Fruit fly (Drosophila melanogaster) whole organism, embryonic: ENCODE results near the gene Tim9b.

Source experiments
- BEAF-32 ChIP-seq: fragments of 200-800 bp; sonication (Bioruptor generic); optimal IDR thresholded peaks from 3 replicates; lab custom pipeline; 2017; ENCODE audit warnings: missing biosample characterization, missing genetic modification characterization, mild to moderate bottlenecking, moderate library complexity, missing genetic modification reagents
- CG11093 ChIP-seq: fragments of 200-800 bp; sonication (Bioruptor generic); IDR thresholded peaks from 3 replicates; pipeline ENCODE4 v1.3.6; 2022; ENCODE audit warnings: missing biosample characterization, missing genetic modification characterization
- CG12071 ChIP-seq: fragments of 200-800 bp; sonication (Bioruptor generic); optimal IDR thresholded peaks from 3 replicates; lab custom pipeline; 2018; ENCODE audit warnings: missing biosample characterization, mild to moderate bottlenecking, missing genetic modification characterization
- CG12155 ChIP-seq: fragments of 200-800 bp; sonication (Bioruptor generic); optimal IDR thresholded peaks from 3 replicates; lab custom pipeline; 2016; ENCODE audit warnings: missing biosample characterization, missing genetic modification characterization
- CG14014 ChIP-seq: fragments of 200-800 bp; sonication (Bioruptor generic); IDR thresholded peaks from 2 replicates; pipeline ENCODE4 v1.3.6; 2022; ENCODE audit warnings: missing biosample characterization, missing genetic modification characterization
- CG1647 ChIP-seq: fragments of 200-800 bp; sonication (Bioruptor generic); optimal IDR thresholded peaks from 3 replicates; lab custom pipeline; 2016; ENCODE audit warnings: missing biosample characterization, missing genetic modification characterization
- CG17385 ChIP-seq: fragments of 200-800 bp; sonication (Bioruptor generic); optimal IDR thresholded peaks from 3 replicates; lab custom pipeline; 2018; ENCODE audit warnings: missing biosample characterization, mild to moderate bottlenecking, missing genetic modification characterization
- CG17568 ChIP-seq: fragments of 200-800 bp; sonication (Bioruptor generic); optimal IDR thresholded peaks from 2 replicates; lab custom pipeline; 2018; ENCODE audit warnings: missing biosample characterization, mild to moderate bottlenecking, missing genetic modification characterization, moderate library complexity
- CG18262 ChIP-seq: fragments of 200-800 bp; optimal IDR thresholded peaks from 3 replicates; lab custom pipeline; 2019; ENCODE audit warnings: missing biosample characterization, mild to moderate bottlenecking, missing genetic modification characterization, moderate library complexity
- CG18476 ChIP-seq: fragments of 200-800 bp; sonication (Bioruptor generic); optimal IDR thresholded peaks from 2 replicates; lab custom pipeline; 2016; ENCODE audit warnings: missing biosample characterization, mild to moderate bottlenecking, missing genetic modification characterization
- CG18764 ChIP-seq: fragments of 200-800 bp; sonication (Bioruptor generic); optimal IDR thresholded peaks from 3 replicates; lab custom pipeline; 2016; ENCODE audit warnings: missing biosample characterization, missing genetic modification characterization
- CG2116 ChIP-seq: fragments of 200-800 bp; sonication (Bioruptor generic); optimal IDR thresholded peaks from 3 replicates; lab custom pipeline; 2018; ENCODE audit warnings: missing biosample characterization, mild to moderate bottlenecking, missing genetic modification characterization
- CG4282 ChIP-seq: fragments of 200-800 bp; sonication (Bioruptor generic); optimal IDR thresholded peaks from 2 replicates; lab custom pipeline; 2016; ENCODE audit warnings: missing biosample characterization, missing genetic modification characterization
- CG4730 ChIP-seq: fragments of 200-800 bp; sonication (Bioruptor generic); IDR thresholded peaks from 2 replicates; pipeline ENCODE4 v1.3.6; 2022; ENCODE audit warnings: missing biosample characterization, missing genetic modification characterization
- CG8089 ChIP-seq: fragments of 200-800 bp; sonication (Bioruptor generic); optimal IDR thresholded peaks from 3 replicates; lab custom pipeline; 2016; ENCODE audit warnings: missing biosample characterization, missing genetic modification characterization
- CG8944 ChIP-seq: fragments of 200-800 bp; sonication (Bioruptor generic); optimal IDR thresholded peaks from 3 replicates; lab custom pipeline; 2016; ENCODE audit warnings: missing biosample characterization, missing genetic modification characterization
- CG9817 ChIP-seq: fragments of 200-800 bp; sonication (Bioruptor generic); optimal IDR thresholded peaks from 2 replicates; lab custom pipeline; 2018; ENCODE audit warnings: missing biosample characterization, mild to moderate bottlenecking, missing genetic modification characterization, moderate library complexity
- CkIIα-i1 ChIP-seq: fragments of 200-800 bp; sonication (Bioruptor generic); IDR thresholded peaks from 2 replicates; pipeline ENCODE4 v1.3.6; 2022; ENCODE audit warnings: missing biosample characterization, missing genetic modification characterization
- D ChIP-seq, 2 experiments: fragments of 200-800 bp in 1 of 2; fragments of >200 bp in 1 of 2; sonication (Bioruptor generic) in 1 of 2; optimal IDR thresholded peaks; 2 replicates in 1 of 2; 3 replicates in 1 of 2; lab custom pipeline; 2017; ENCODE audit warnings: mild to moderate bottlenecking in 1 of 2, missing biosample characterization in 1 of 2, missing genetic modification characterization in 1 of 2, missing genetic modification reagents in 1 of 2
- D19A ChIP-seq: fragments of 200-800 bp; optimal IDR thresholded peaks from 3 replicates; lab custom pipeline; 2019; ENCODE audit warnings: missing biosample characterization, mild to moderate bottlenecking, missing genetic modification characterization, moderate library complexity
- E2f2 ChIP-seq: fragments of 200-800 bp; sonication (Bioruptor generic); IDR thresholded peaks from 2 replicates; pipeline ENCODE4 v1.3.6; 2022; ENCODE audit warnings: missing biosample characterization, missing genetic modification characterization
- Max ChIP-seq: fragments of 200-800 bp; sonication (Bioruptor generic); optimal IDR thresholded peaks from 2 replicates; lab custom pipeline; 2016; ENCODE audit warnings: missing biosample characterization, mild to moderate bottlenecking, missing genetic modification characterization
- Spps ChIP-seq: fragments of 200-800 bp; sonication (Bioruptor generic); optimal IDR thresholded peaks from 2 replicates; lab custom pipeline; 2018; ENCODE audit warnings: missing biosample characterization, mild to moderate bottlenecking, missing genetic modification characterization
- Tbp ChIP-seq: fragments of >200 bp; optimal IDR thresholded peaks from 2 replicates; lab custom pipeline; 2018; ENCODE audit warnings: missing biosample characterization, missing genetic modification characterization
- abd-A ChIP-seq: fragments of 200-800 bp; sonication (Bioruptor generic); optimal IDR thresholded peaks from 3 replicates; lab custom pipeline; 2019; ENCODE audit warnings: missing biosample characterization, mild to moderate bottlenecking, missing genetic modification characterization, moderate library complexity
- ash1 ChIP-seq: fragments of 200-800 bp; sonication (Bioruptor generic); optimal IDR thresholded peaks from 2 replicates; lab custom pipeline; 2018; ENCODE audit warnings: missing biosample characterization, mild to moderate bottlenecking, missing genetic modification characterization
- cato ChIP-seq: fragments of 200-800 bp; sonication (Bioruptor generic); optimal IDR thresholded peaks from 2 replicates; lab custom pipeline; 2016; ENCODE audit warnings: missing biosample characterization, missing genetic modification characterization, borderline replicate concordance
- ci ChIP-seq: fragments of 200-800 bp; sonication (Bioruptor generic); IDR thresholded peaks from 3 replicates; pipeline ENCODE4 v1.3.6; 2022; ENCODE audit warnings: missing biosample characterization, missing genetic modification characterization
- cwo ChIP-seq: fragments of 200-800 bp; sonication (Bioruptor generic); optimal IDR thresholded peaks from 3 replicates; lab custom pipeline; 2017; ENCODE audit warnings: missing biosample characterization, missing genetic modification characterization, mild to moderate bottlenecking, moderate library complexity, missing genetic modification reagents
- fd3F ChIP-seq: fragments of 200-800 bp; sonication (Bioruptor generic); optimal IDR thresholded peaks from 2 replicates; lab custom pipeline; 2018; ENCODE audit warnings: missing biosample characterization, mild to moderate bottlenecking, missing genetic modification characterization, moderate library complexity
- fu2 ChIP-seq: fragments of 200-800 bp; sonication (Bioruptor generic); optimal IDR thresholded peaks from 2 replicates; lab custom pipeline; 2016; ENCODE audit warnings: missing biosample characterization, missing genetic modification characterization
- gcm ChIP-seq: fragments of 200-800 bp; sonication (Bioruptor generic); optimal IDR thresholded peaks from 2 replicates; lab custom pipeline; 2019; ENCODE audit warnings: missing biosample characterization, mild to moderate bottlenecking, missing genetic modification characterization, moderate library complexity
- grau ChIP-seq: fragments of 200-800 bp; optimal IDR thresholded peaks from 3 replicates; lab custom pipeline; 2019; ENCODE audit warnings: missing biosample characterization, mild to moderate bottlenecking, missing genetic modification characterization, moderate library complexity
- gsb-n ChIP-seq: fragments of 200-800 bp; sonication (Bioruptor generic); optimal IDR thresholded peaks from 3 replicates; lab custom pipeline; 2018; ENCODE audit warnings: missing biosample characterization, mild to moderate bottlenecking, missing genetic modification characterization
- insv ChIP-seq, 2 experiments: fragments of 200-800 bp; sonication (Bioruptor generic); optimal IDR thresholded peaks; 3 replicates each; lab custom pipeline; 2016 to 2018; ENCODE audit warnings: missing biosample characterization in 2 of 2, missing genetic modification characterization in 2 of 2
- ken ChIP-seq: fragments of 200-800 bp; sonication (Bioruptor generic); IDR thresholded peaks from 3 replicates; pipeline ENCODE4 v1.3.6; 2022; ENCODE audit warnings: missing biosample characterization, missing genetic modification characterization
- klu ChIP-seq: fragments of 200-800 bp; sonication (Bioruptor generic); IDR thresholded peaks from 2 replicates; pipeline ENCODE4 v1.3.6; 2022; ENCODE audit warnings: missing biosample characterization, missing genetic modification characterization
- pan ChIP-seq, 4 experiments: fragments of >200 bp in 3 of 4; fragments of 200-800 bp in 1 of 4; sonication (Bioruptor generic) in 1 of 4; optimal IDR thresholded peaks in 3 of 4; IDR thresholded peaks in 1 of 4; 2 replicates each; pipeline versions ENCODE4 v1.3.6 to Lab custom; 2017 to 2022; ENCODE audit warnings: missing biosample characterization in 2 of 4, missing genetic modification characterization in 2 of 4, mixed read lengths in 1 of 4
- pfk ChIP-seq: fragments of 200-800 bp; sonication (Bioruptor generic); optimal IDR thresholded peaks from 2 replicates; lab custom pipeline; 2018; ENCODE audit warnings: missing biosample characterization, mild to moderate bottlenecking, missing genetic modification characterization, moderate library complexity
- pros ChIP-seq: fragments of 200-800 bp; sonication (Bioruptor generic); optimal IDR thresholded peaks from 3 replicates; lab custom pipeline; 2019; ENCODE audit warnings: missing biosample characterization, mild to moderate bottlenecking, missing genetic modification characterization, moderate library complexity
- psq ChIP-seq: fragments of 200-800 bp; sonication (Bioruptor generic); optimal IDR thresholded peaks from 2 replicates; lab custom pipeline; 2017; ENCODE audit warnings: missing biosample characterization, missing genetic modification characterization
- sd ChIP-seq: fragments of 200-800 bp; sonication (Bioruptor generic); optimal IDR thresholded peaks from 3 replicates; lab custom pipeline; 2018; ENCODE audit warnings: missing biosample characterization, mild to moderate bottlenecking, missing genetic modification characterization, moderate library complexity
- shn ChIP-seq: fragments of 200-800 bp; sonication (Bioruptor generic); optimal IDR thresholded peaks from 3 replicates; lab custom pipeline; 2016; ENCODE audit warnings: missing biosample characterization, missing genetic modification characterization
- sob ChIP-seq: fragments of 200-800 bp; sonication (Bioruptor generic); IDR thresholded peaks from 2 replicates; pipeline ENCODE4 v1.3.6; 2022; ENCODE audit warnings: missing biosample characterization, missing genetic modification characterization
- ssp ChIP-seq: fragments of 200-800 bp; sonication (Bioruptor generic); IDR thresholded peaks from 2 replicates; pipeline ENCODE4 v1.3.6; 2022; ENCODE audit warnings: missing biosample characterization, missing genetic modification characterization
- tgo ChIP-seq: fragments of 200-800 bp; sonication (Bioruptor generic); IDR thresholded peaks from 3 replicates; pipeline ENCODE4 v1.3.6; 2022; ENCODE audit warnings: missing biosample characterization, missing genetic modification characterization
- tio ChIP-seq: fragments of 200-800 bp; sonication (Bioruptor generic); optimal IDR thresholded peaks from 2 replicates; lab custom pipeline; 2017; ENCODE audit warnings: missing biosample characterization, missing genetic modification characterization, inconsistent platforms
- trh ChIP-seq: fragments of 200-800 bp; sonication (Bioruptor generic); optimal IDR thresholded peaks from 2 replicates; lab custom pipeline; 2016; ENCODE audit warnings: missing biosample characterization, missing genetic modification characterization
- unc-4 ChIP-seq: fragments of 200-800 bp; sonication (Bioruptor generic); IDR thresholded peaks from 2 replicates; pipeline ENCODE4 v1.3.6; 2022; ENCODE audit warnings: missing biosample characterization, missing genetic modification characterization; ENCODE audit not compliant: partially characterized antibody
- z ChIP-seq: fragments of 200-800 bp; sonication (Bioruptor generic); IDR thresholded peaks from 3 replicates; pipeline ENCODE4 v1.3.6; 2022; ENCODE audit warnings: missing biosample characterization, missing genetic modification characterization

Tim9b gene

dm6 chrX:19604997-19605396 is 13.3 kb downstream of the Tim9b start, which contains the start of gene CG14207 (continued):
- TF ChIP-seq CG12071 (GFP tag; lab: Kevin White, UChicago) = peak; percentile 36
- no peak for TF ChIP-seq CG9817 (tag; lab: Kevin White, UChicago)
- TF ChIP-seq pan (optimal IDR thresholded peaks at IDR 0.05; lab: Kevin White, UChicago) = no peak
- TF ChIP-seq pan (GFP tag; optimal IDR thresholded peaks at IDR 0.05 in 1 of 2, IDR thresholded peaks at IDR 0.05 in 1 of 2) = peak in 1 of 2 experiments; percentile 30
- TF ChIP-seq CG4730 (GFP tag; lab: Robert Waterston, UW) = no peak
- no peak for TF ChIP-seq Max (GFP tag; lab: Kevin White, UChicago)
- no peak for TF ChIP-seq klu (GFP tag; lab: Robert Waterston, UW)
- TF ChIP-seq cwo = no peak
- no peak for TF ChIP-seq CG12155 (GFP tag; lab: Kevin White, UChicago)
- no peak for TF ChIP-seq cato
- TF ChIP-seq tgo (GFP tag; lab: Robert Waterston, UW) = no peak
- TF ChIP-seq BEAF-32 (GFP tag; lab: Kevin White, UChicago) = peak; percentile 61
- TF ChIP-seq E2f2 (GFP tag; lab: Robert Waterston, UW) = peak; percentile 88
- no peak for TF ChIP-seq CG8944 (GFP tag; lab: Kevin White, UChicago)
- no peak for TF ChIP-seq CG18764 (GFP tag; lab: Kevin White, UChicago)
- no peak for TF ChIP-seq trh
- peak; percentile 86 for TF ChIP-seq CG2116 (GFP tag; lab: Kevin White, UChicago)
- no peak for TF ChIP-seq ssp (GFP tag; lab: Robert Waterston, UW)
- no peak for TF ChIP-seq gcm (GFP tag; lab: Kevin White, UChicago)
- no peak for TF ChIP-seq pfk (GFP tag; lab: Kevin White, UChicago)
- TF ChIP-seq grau (tag; lab: Kevin White, UChicago) = peak; percentile 25
- TF ChIP-seq fd3F (GFP tag; lab: Kevin White, UChicago) = no peak
- TF ChIP-seq tio (GFP tag; lab: Kevin White, UChicago) = no peak
- TF ChIP-seq CG18476 (GFP tag; lab: Kevin White, UChicago) = no peak
- peak; percentile 28 for TF ChIP-seq pros (GFP tag; lab: Kevin White, UChicago)
- peak; percentile 65; the same call in 2 of the 3 replicates for TF ChIP-seq ci (GFP tag; lab: Robert Waterston, UW)
- TF ChIP-seq CG1647 = no peak
- no peak for TF ChIP-seq CG4282 (GFP tag; lab: Kevin White, UChicago)
- TF ChIP-seq sd (tag; lab: Kevin White, UChicago) = peak; percentile 4
- no peak for TF ChIP-seq ken (GFP tag; lab: Robert Waterston, UW)
- TF ChIP-seq unc-4 = peak; percentile 67
- TF ChIP-seq CG18262 (tag; lab: Kevin White, UChicago) = no peak
- TF ChIP-seq Spps (tag; lab: Kevin White, UChicago) = no peak
- TF ChIP-seq z (GFP tag; lab: Robert Waterston, UW) = no peak
- no peak for TF ChIP-seq shn (GFP tag; lab: Kevin White, UChicago)
- no peak for TF ChIP-seq Tbp
- TF ChIP-seq psq (GFP tag; lab: Kevin White, UChicago) = no peak
- 0 out of 2 replicates have a peak, but pooled peaks have one; percentile 40 for TF ChIP-seq sob
- no peak for TF ChIP-seq CkIIα-i1 (GFP tag; lab: Robert Waterston, UW)
- TF ChIP-seq CG11093 (GFP tag; lab: Robert Waterston, UW) = no peak
- peak; percentile 20 for TF ChIP-seq D19A
- TF ChIP-seq insv (GFP tag; optimal IDR thresholded peaks at IDR 0.05; lab: Kevin White, UChicago) = no peak
- TF ChIP-seq gsb-n = no peak
- no peak for TF ChIP-seq CG8089 (GFP tag; lab: Kevin White, UChicago)
- TF ChIP-seq fu2 (GFP tag; lab: Kevin White, UChicago) = no peak
- no peak for TF ChIP-seq CG17568 (GFP tag; lab: Kevin White, UChicago)
- TF ChIP-seq abd-A = peak; percentile 39
- no peak for TF ChIP-seq D (optimal IDR thresholded peaks at IDR 0.05; lab: Kevin White, UChicago)
- no peak for TF ChIP-seq D (GFP tag; optimal IDR thresholded peaks at IDR 0.05; lab: Kevin White, UChicago)
- no peak for TF ChIP-seq ash1 (GFP tag; lab: Kevin White, UChicago)
- TF ChIP-seq CG17385 (GFP tag; lab: Kevin White, UChicago) = peak; percentile 17
- TF ChIP-seq CG14014 = peak; percentile 35; the same call in 1 of the 2 replicates
